Worm (Caenorhabditis elegans): Measurements from ENCODE around the gene bir-2.

DNA sequence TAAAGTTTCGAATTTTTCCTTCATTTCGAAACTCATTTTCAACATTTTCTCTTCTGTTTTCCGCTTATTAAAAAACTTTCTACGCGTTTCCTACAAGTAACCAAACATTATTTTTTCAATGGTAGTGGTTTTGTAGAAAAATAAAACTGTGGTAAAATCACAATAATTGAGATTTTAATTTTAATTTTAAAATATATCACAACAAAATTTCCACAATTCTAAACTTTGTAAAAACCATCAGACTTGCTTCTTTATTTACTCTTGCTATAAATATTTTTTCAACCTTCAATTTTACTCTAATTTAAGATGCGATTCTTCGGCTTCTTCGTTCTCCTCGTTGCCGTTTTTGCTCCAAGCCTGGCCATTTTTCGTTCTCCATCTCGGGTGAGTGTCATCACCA, 19.3 kb downstream of the bir-2 start, which contains the start of gene F53F4.17:
- no peak for TF ChIP-seq irx-1 (tag; optimal IDR thresholded peaks at IDR 0.05)
- no peak for TF ChIP-seq lin-39 (tag; optimal IDR thresholded peaks at IDR 0.05)
- no peak for TF ChIP-seq mep-1 (tag; optimal IDR thresholded peaks at IDR 0.05)
- TF ChIP-seq nhr-237 (tag; optimal IDR thresholded peaks at IDR 0.05), result no peak
- no peak for TF ChIP-seq zip-4 (GFP tag; optimal IDR thresholded peaks at IDR 0.05)
- TF ChIP-seq snpc-4 (tag; optimal IDR thresholded peaks at IDR 0.05), result no peak
- TF ChIP-seq grh-1 (GFP tag; IDR thresholded peaks at IDR 0.05), result no peak
- TF ChIP-seq zag-1 (tag; optimal IDR thresholded peaks at IDR 0.05), result no peak

Measured in whole organism, L1 larva.